Worm (Caenorhabditis elegans): ENCODE data around the gene fbxb-78.

DNA sequence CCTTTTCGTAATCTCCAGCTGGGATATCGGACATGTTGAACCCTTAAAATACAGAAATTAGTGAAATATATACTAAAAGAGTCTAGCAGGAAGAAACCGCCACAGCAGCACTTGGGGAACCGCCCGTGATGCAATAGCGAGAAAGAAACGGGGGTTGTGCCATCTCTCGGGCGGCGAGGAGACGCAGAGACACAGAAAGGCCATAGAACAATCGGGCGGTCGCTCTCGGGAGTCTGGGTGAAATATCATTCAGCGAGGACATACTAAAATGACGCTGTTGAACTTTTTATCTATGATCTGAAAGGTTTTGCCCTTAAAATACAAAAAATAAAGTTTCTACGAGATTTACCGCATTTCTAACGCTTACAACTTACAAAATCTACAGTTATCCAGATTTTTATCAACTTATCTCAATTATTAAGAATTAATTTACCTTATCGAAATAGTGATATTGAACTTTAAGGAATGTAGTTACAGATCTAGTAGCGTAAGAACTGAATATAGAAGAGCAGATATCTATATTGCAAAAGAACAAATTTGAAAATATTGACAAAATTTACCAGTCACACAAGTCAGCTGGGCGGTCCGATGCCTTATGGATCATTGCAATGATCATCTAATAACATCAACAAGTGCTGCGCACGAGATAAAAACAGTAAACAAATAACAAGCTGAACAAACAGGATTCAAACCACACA lies 11.2 kb downstream of the fbxb-78 start, which contains the start of gene cyc-2.1:
- TF ChIP-seq lin-39 (tag; optimal IDR thresholded peaks at IDR 0.05) (peak; percentile 4), nhr-77 (tag; optimal IDR thresholded peaks at IDR 0.05) (peak; percentile 61), snpc-4 (tag; optimal IDR thresholded peaks at IDR 0.05) (no peak), ztf-4 (tag; optimal IDR thresholded peaks at IDR 0.05) (no peak), fkh-10 (GFP tag; optimal IDR thresholded peaks at IDR 0.05) (no peak), elt-1 (tag; optimal IDR thresholded peaks at IDR 0.05) (no peak), pha-4 (tag; optimal IDR thresholded peaks at IDR 0.05) (peak; percentile 54), R02D3.7 (tag; optimal IDR thresholded peaks at IDR 0.05) (peak; percentile 67), pqm-1 (tag; optimal IDR thresholded peaks at IDR 0.05) (peak; percentile 70), aly-2 (tag; optimal IDR thresholded peaks at IDR 0.05) (peak; percentile 69), nhr-28 (tag; optimal IDR thresholded peaks at IDR 0.05) (no peak), lin-15B (tag; optimal IDR thresholded peaks at IDR 0.05) (peak; percentile 83), daf-12 (tag; optimal IDR thresholded peaks at IDR 0.05) (no peak), eor-1 (tag; optimal IDR thresholded peaks at IDR 0.05) (no peak)

All from whole organism, L3 larva.